Fruit fly (Drosophila melanogaster) whole organism, embryonic: ENCODE results near the gene CG17270.
A peak's percentile ranks its signal among the peaks of the same experiment; 100 is the strongest.

Experiments used
- Antp ChIP-seq: fragments of 200-800 bp; sonication (Bioruptor generic); optimal IDR thresholded peaks from 3 replicates; lab custom pipeline; 2016; ENCODE audit warnings: missing biosample characterization, missing genetic modification characterization
- Atf6 ChIP-seq: fragments of 200-800 bp; sonication (Bioruptor generic); IDR thresholded peaks from 2 replicates; pipeline ENCODE4 v1.3.6; 2022; ENCODE audit warnings: missing biosample characterization, missing genetic modification characterization
- BEAF-32 ChIP-seq: fragments of 200-800 bp; sonication (Bioruptor generic); optimal IDR thresholded peaks from 3 replicates; lab custom pipeline; 2017; ENCODE audit warnings: missing biosample characterization, missing genetic modification characterization, mild to moderate bottlenecking, moderate library complexity, missing genetic modification reagents
- CG10431 ChIP-seq: fragments of 200-800 bp; sonication (Bioruptor generic); optimal IDR thresholded peaks from 3 replicates; lab custom pipeline; 2018; ENCODE audit warnings: missing biosample characterization, mild to moderate bottlenecking, missing genetic modification characterization
- CG10462 ChIP-seq: fragments of 200-800 bp; sonication (Bioruptor generic); optimal IDR thresholded peaks from 2 replicates; lab custom pipeline; 2016; ENCODE audit warnings: missing biosample characterization, missing genetic modification characterization
- CG10565 ChIP-seq: fragments of 200-800 bp; sonication (Bioruptor generic); optimal IDR thresholded peaks from 3 replicates; lab custom pipeline; 2016; ENCODE audit warnings: missing biosample characterization, mild to moderate bottlenecking, missing genetic modification characterization
- CG11456 ChIP-seq: fragments of 200-800 bp; sonication (Bioruptor generic); IDR thresholded peaks from 3 replicates; pipeline ENCODE4 v1.3.6; 2022; ENCODE audit warnings: missing biosample characterization, missing genetic modification characterization
- CG12299 ChIP-seq: fragments of 200-800 bp; sonication (Bioruptor generic); optimal IDR thresholded peaks from 2 replicates; lab custom pipeline; 2018; ENCODE audit warnings: missing biosample characterization, mild to moderate bottlenecking, missing genetic modification characterization
- CG14014 ChIP-seq: fragments of 200-800 bp; sonication (Bioruptor generic); IDR thresholded peaks from 2 replicates; pipeline ENCODE4 v1.3.6; 2022; ENCODE audit warnings: missing biosample characterization, missing genetic modification characterization
- CG15696 ChIP-seq: fragments of 200-800 bp; sonication (Bioruptor generic); optimal IDR thresholded peaks from 2 replicates; lab custom pipeline; 2019; ENCODE audit warnings: missing biosample characterization, mild to moderate bottlenecking, missing genetic modification characterization, moderate library complexity
- CG16815 ChIP-seq: fragments of 200-800 bp; sonication (Bioruptor generic); optimal IDR thresholded peaks from 3 replicates; lab custom pipeline; 2017; ENCODE audit warnings: missing biosample characterization, mild to moderate bottlenecking, missing genetic modification characterization
- CG17802 ChIP-seq: fragments of 200-800 bp; sonication (Bioruptor generic); optimal IDR thresholded peaks from 2 replicates; lab custom pipeline; 2018; ENCODE audit warnings: missing biosample characterization, mild to moderate bottlenecking, missing genetic modification characterization, moderate library complexity
- CG18764 ChIP-seq: fragments of 200-800 bp; sonication (Bioruptor generic); optimal IDR thresholded peaks from 3 replicates; lab custom pipeline; 2016; ENCODE audit warnings: missing biosample characterization, missing genetic modification characterization
- CG2712 ChIP-seq: fragments of 200-800 bp; optimal IDR thresholded peaks from 3 replicates; lab custom pipeline; 2019; ENCODE audit warnings: missing biosample characterization, mild to moderate bottlenecking, missing genetic modification characterization, moderate library complexity
- CG31388 ChIP-seq: fragments of 200-800 bp; sonication (Bioruptor generic); optimal IDR thresholded peaks from 2 replicates; lab custom pipeline; 2016; ENCODE audit warnings: missing biosample characterization, missing genetic modification characterization
- CG33213 ChIP-seq: fragments of 200-800 bp; sonication (Bioruptor generic); optimal IDR thresholded peaks from 3 replicates; lab custom pipeline; 2016; ENCODE audit warnings: missing biosample characterization, missing genetic modification characterization
- CG3726 ChIP-seq: fragments of 200-800 bp; sonication (Bioruptor generic); IDR thresholded peaks from 3 replicates; pipeline ENCODE4, ENCODE4 v1.3.6; 2022; ENCODE audit warnings: missing biosample characterization, missing genetic modification characterization
- CG5180 ChIP-seq: fragments of 200-800 bp; sonication (Bioruptor generic); optimal IDR thresholded peaks from 3 replicates; lab custom pipeline; 2017; ENCODE audit warnings: missing biosample characterization, missing genetic modification characterization, mild to moderate bottlenecking, moderate library complexity, missing genetic modification reagents
- CG7556 ChIP-seq: fragments of 200-800 bp; sonication (Bioruptor generic); optimal IDR thresholded peaks from 2 replicates; lab custom pipeline; 2017; ENCODE audit warnings: missing biosample characterization, mild to moderate bottlenecking, missing genetic modification characterization
- CG7745 ChIP-seq: fragments of 200-800 bp; sonication (Bioruptor generic); optimal IDR thresholded peaks from 2 replicates; lab custom pipeline; 2018; ENCODE audit warnings: missing biosample characterization, mild to moderate bottlenecking, missing genetic modification characterization, moderate library complexity
- CG8765 ChIP-seq: fragments of 200-800 bp; sonication (Bioruptor generic); IDR thresholded peaks from 2 replicates; pipeline ENCODE4 v1.3.6; 2022; ENCODE audit warnings: missing biosample characterization, missing genetic modification characterization
- CG8924 ChIP-seq: fragments of 200-800 bp; optimal IDR thresholded peaks from 3 replicates; lab custom pipeline; 2019; ENCODE audit warnings: missing biosample characterization, mild to moderate bottlenecking, missing genetic modification characterization, moderate library complexity
- CTCF ChIP-seq: fragments of 200-800 bp; sonication (Bioruptor generic); optimal IDR thresholded peaks from 2 replicates; lab custom pipeline; 2017; ENCODE audit warnings: missing biosample characterization, mild to moderate bottlenecking, missing genetic modification characterization, moderate library complexity
- D19A ChIP-seq: fragments of 200-800 bp; optimal IDR thresholded peaks from 3 replicates; lab custom pipeline; 2019; ENCODE audit warnings: missing biosample characterization, mild to moderate bottlenecking, missing genetic modification characterization, moderate library complexity
- Dad ChIP-seq: fragments of 200-800 bp; sonication (Bioruptor generic); optimal IDR thresholded peaks from 3 replicates; lab custom pipeline; 2016; ENCODE audit warnings: missing biosample characterization, missing genetic modification characterization
- Fer1 ChIP-seq: fragments of 200-800 bp; sonication (Bioruptor generic); optimal IDR thresholded peaks from 2 replicates; lab custom pipeline; 2017; ENCODE audit warnings: missing biosample characterization, mild to moderate bottlenecking, missing genetic modification characterization
- GATAe ChIP-seq: fragments of 200-800 bp; sonication (Bioruptor generic); conservative IDR thresholded peaks from 2 replicates; pipeline ENCODE4 v1.3.6; 2022; ENCODE audit warnings: missing biosample characterization, missing genetic modification characterization
- Gsc ChIP-seq: fragments of 200-800 bp; sonication (Bioruptor generic); IDR thresholded peaks from 2 replicates; pipeline ENCODE4 v1.3.6; 2022; ENCODE audit warnings: missing biosample characterization, missing genetic modification characterization
- Gug ChIP-seq: fragments of 200-800 bp; sonication (Bioruptor generic); IDR thresholded peaks from 4 replicates; pipeline ENCODE4 v1.3.6; 2022; ENCODE audit warnings: missing biosample characterization, missing genetic modification characterization
- Hand ChIP-seq: fragments of 200-800 bp; sonication (Bioruptor generic); optimal IDR thresholded peaks from 2 replicates; lab custom pipeline; 2017; ENCODE audit warnings: mild to moderate bottlenecking, missing biosample characterization, missing genetic modification reagents, missing genetic modification characterization
- Hsf ChIP-seq: fragments of 200-800 bp; sonication (Bioruptor generic); optimal IDR thresholded peaks from 3 replicates; lab custom pipeline; 2016; ENCODE audit warnings: missing biosample characterization, missing genetic modification characterization
- Kr ChIP-seq: fragments of 200-800 bp; sonication (Bioruptor generic); optimal IDR thresholded peaks from 2 replicates; lab custom pipeline; 2017; ENCODE audit warnings: missing biosample characterization, mild to moderate bottlenecking, missing genetic modification characterization
- Lim3 ChIP-seq: fragments of 200-800 bp; sonication (Bioruptor generic); IDR thresholded peaks from 2 replicates; pipeline ENCODE4 v1.3.6; 2022; ENCODE audit warnings: missing biosample characterization, missing genetic modification characterization
- MBD-R2 ChIP-seq: fragments of 200-800 bp; sonication (Bioruptor generic); IDR thresholded peaks from 2 replicates; pipeline ENCODE4 v1.3.6; 2022; ENCODE audit warnings: missing biosample characterization, missing genetic modification characterization
- Med ChIP-seq: fragments of 200-800 bp; sonication (Bioruptor generic); peaks from one replicate; lab custom pipeline; 2016; ENCODE audit warnings: missing biosample characterization, missing genetic modification characterization, mild to moderate bottlenecking, inconsistent platforms, moderate library complexity
- Mrtf ChIP-seq: fragments of 200-800 bp; sonication (Bioruptor generic); IDR thresholded peaks from 3 replicates; pipeline ENCODE4 v1.3.6; 2022; ENCODE audit warnings: missing biosample characterization, missing genetic modification characterization
- PHDP ChIP-seq: fragments of 200-800 bp; sonication (Bioruptor generic); optimal IDR thresholded peaks from 3 replicates; lab custom pipeline; 2018; ENCODE audit warnings: missing biosample characterization, mild to moderate bottlenecking, missing genetic modification characterization, moderate library complexity
- da ChIP-seq: fragments of 200-800 bp; sonication (Bioruptor generic); optimal IDR thresholded peaks from 2 replicates; lab custom pipeline; 2016; ENCODE audit warnings: missing biosample characterization, missing genetic modification characterization
- dpn ChIP-seq, 2 experiments: fragments of 200-800 bp; sonication (Bioruptor generic); optimal IDR thresholded peaks; 3 replicates each; lab custom pipeline; 2016; ENCODE audit warnings: missing biosample characterization in 2 of 2, missing genetic modification characterization in 2 of 2
- dysf ChIP-seq: fragments of 200-800 bp; sonication (Bioruptor generic); IDR thresholded peaks from 3 replicates; pipeline ENCODE4 v1.3.6; 2022; ENCODE audit warnings: missing biosample characterization, missing genetic modification characterization
- her ChIP-seq: fragments of 200-800 bp; sonication (Bioruptor generic); optimal IDR thresholded peaks from 2 replicates; lab custom pipeline; 2016; ENCODE audit warnings: missing biosample characterization, missing genetic modification characterization
- jumu ChIP-seq: fragments of 200-800 bp; sonication (Bioruptor generic); optimal IDR thresholded peaks from 3 replicates; lab custom pipeline; 2016; ENCODE audit warnings: missing biosample characterization, missing genetic modification characterization
- luna ChIP-seq: fragments of 200-800 bp; sonication (Bioruptor generic); optimal IDR thresholded peaks from 2 replicates; lab custom pipeline; 2016; ENCODE audit warnings: missing biosample characterization, missing genetic modification characterization
- oc ChIP-seq: fragments of 200-800 bp; sonication (Bioruptor generic); optimal IDR thresholded peaks from 2 replicates; lab custom pipeline; 2018; ENCODE audit warnings: missing biosample characterization, mild to moderate bottlenecking, missing genetic modification characterization, moderate library complexity
- pzg ChIP-seq: fragments of 200-800 bp; sonication (Bioruptor generic); optimal IDR thresholded peaks from 3 replicates; lab custom pipeline; 2018; ENCODE audit warnings: missing biosample characterization, mild to moderate bottlenecking, missing genetic modification characterization, moderate library complexity
- ranshi ChIP-seq: fragments of 200-800 bp; sonication (Bioruptor generic); IDR thresholded peaks from 2 replicates; pipeline ENCODE4 v1.3.6; 2022; ENCODE audit warnings: missing biosample characterization, missing genetic modification characterization
- row ChIP-seq: fragments of 200-800 bp; sonication (Bioruptor generic); IDR thresholded peaks from 3 replicates; pipeline ENCODE4 v1.3.6; 2022; ENCODE audit warnings: missing biosample characterization, missing genetic modification characterization
- salm ChIP-seq: fragments of 200-800 bp; sonication (Bioruptor generic); optimal IDR thresholded peaks from 2 replicates; lab custom pipeline; 2018; ENCODE audit warnings: missing biosample characterization, mild to moderate bottlenecking, missing genetic modification characterization
- slbo ChIP-seq: fragments of 200-800 bp; sonication (Bioruptor generic); IDR thresholded peaks from 2 replicates; pipeline ENCODE4 v1.3.6; 2022; ENCODE audit warnings: missing biosample characterization, missing genetic modification characterization
- toy ChIP-seq: fragments of 200-800 bp; sonication (Bioruptor generic); IDR thresholded peaks from 2 replicates; pipeline ENCODE4 v1.3.6; 2022; ENCODE audit warnings: missing biosample characterization, missing genetic modification characterization
- usp ChIP-seq: fragments of >200 bp; optimal IDR thresholded peaks from 2 replicates; lab custom pipeline; 2017; ENCODE audit warnings: missing biosample characterization, missing genetic modification characterization

Gene CG17270

DNA sequence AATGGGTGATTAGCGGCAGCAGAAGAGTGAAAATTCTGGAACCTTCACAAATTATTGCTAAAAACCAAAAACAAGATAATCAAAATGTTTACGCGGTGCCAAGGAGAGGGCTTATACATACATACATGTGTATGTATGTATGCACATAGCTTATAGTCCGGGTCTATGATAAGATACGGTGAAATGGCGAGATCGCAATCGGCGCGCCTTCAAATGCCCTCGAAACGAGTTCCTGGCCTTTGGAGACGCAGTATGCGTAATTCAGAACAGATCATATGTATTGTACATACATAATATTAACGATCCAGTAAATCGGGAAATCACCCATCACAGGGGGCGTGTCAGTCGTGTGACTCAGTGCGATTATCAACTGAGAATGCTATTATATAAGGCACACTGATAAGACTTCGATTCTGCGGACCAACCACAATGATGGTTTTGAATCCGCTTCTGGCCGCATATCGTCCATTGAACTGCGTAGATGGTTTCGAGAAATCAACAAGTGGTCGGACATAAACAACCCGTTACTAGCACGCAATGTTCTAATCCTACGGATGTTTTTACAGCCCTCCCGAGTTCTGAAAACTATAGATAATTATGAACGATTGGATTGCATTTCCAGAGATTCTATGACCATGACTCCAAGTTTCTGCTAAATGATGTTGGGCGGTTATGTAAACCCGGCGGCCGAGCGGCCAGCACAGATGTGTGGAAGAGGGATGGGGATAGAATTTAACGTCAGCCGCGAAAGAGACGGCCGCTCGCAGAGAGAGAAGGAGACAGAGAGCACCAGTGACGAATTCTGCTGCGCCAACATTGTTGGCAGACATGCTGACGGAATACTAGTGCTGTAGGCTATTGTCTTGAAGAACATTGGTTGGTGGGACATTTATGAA, 10.0 kb upstream of the CG17270 start (continued):
- TF ChIP-seq her (no peak), Lim3 (no peak), Gsc (GFP tag; lab: Robert Waterston, UW) (no peak), MBD-R2 (GFP tag; lab: Robert Waterston, UW) (peak; percentile 28; the same call in 1 of the 2 replicates), CG10431 (GFP tag; lab: Kevin White, UChicago) (no peak), CG10565 (GFP tag; lab: Kevin White, UChicago) (no peak), Gug (GFP tag; lab: Robert Waterston, UW) (peak; percentile 51; the same call in 2 of the 4 replicates), CG3726 (no peak), CG12299 (tag; lab: Kevin White, UChicago) (no peak), D19A (no peak), Med (peak; percentile 88), GATAe (peak; percentile 43; the same call in 1 of the 2 replicates), da (GFP tag; lab: Kevin White, UChicago) (peak; percentile 21), row (GFP tag; lab: Robert Waterston, UW) (peak; percentile 28), Kr (GFP tag; lab: Kevin White, UChicago) (no peak), Antp (GFP tag; lab: Kevin White, UChicago) (no peak), toy (no peak), CG31388 (GFP tag; lab: Kevin White, UChicago) (no peak), Mrtf (GFP tag; lab: Robert Waterston, UW) (no peak), CG10462 (GFP tag; lab: Kevin White, UChicago) (no peak), CG14014 (GFP tag; lab: Robert Waterston, UW) (0 out of 2 replicates have a peak, but pooled peaks have one; percentile 13), Hsf (GFP tag; lab: Kevin White, UChicago) (no peak), CG17802 (tag; lab: Kevin White, UChicago) (no peak), pzg (GFP tag; lab: Kevin White, UChicago) (peak; percentile 4), usp (GFP tag; lab: Kevin White, UChicago) (no peak), CG18764 (GFP tag; lab: Kevin White, UChicago) (no peak), CG8765 (no peak), Hand (no peak), CG33213 (no peak), salm (tag; lab: Kevin White, UChicago) (no peak), Atf6 (no peak), BEAF-32 (GFP tag; lab: Kevin White, UChicago) (no peak), dysf (GFP tag; lab: Robert Waterston, UW) (no peak), Dad (no peak), slbo (GFP tag; lab: Robert Waterston, UW) (peak; percentile 43), dpn (GFP tag; optimal IDR thresholded peaks at IDR 0.05; lab: Kevin White, UChicago) (no peak), CG8924 (no peak), CG11456 (peak; percentile 63; the same call in 1 of the 3 replicates), CTCF (GFP tag; lab: Kevin White, UChicago) (no peak), CG16815 (GFP tag; lab: Kevin White, UChicago) (no peak), PHDP (tag; lab: Kevin White, UChicago) (no peak), oc (tag; lab: Kevin White, UChicago) (peak; percentile 15), CG15696 (tag; lab: Kevin White, UChicago) (no peak), CG7556 (GFP tag; lab: Kevin White, UChicago) (no peak), Fer1 (peak; percentile 6), CG5180 (GFP tag; lab: Kevin White, UChicago) (no peak), ranshi (GFP tag; lab: Robert Waterston, UW) (0 out of 2 replicates have a peak, but pooled peaks have one; percentile 21), luna (GFP tag; lab: Kevin White, UChicago) (peak; percentile 4), jumu (no peak), CG7745 (no peak), CG2712 (tag; lab: Kevin White, UChicago) (no peak)
